Fruit fly (Drosophila melanogaster): Measurements from ENCODE around the gene jvl.

Gene jvl

DNA sequence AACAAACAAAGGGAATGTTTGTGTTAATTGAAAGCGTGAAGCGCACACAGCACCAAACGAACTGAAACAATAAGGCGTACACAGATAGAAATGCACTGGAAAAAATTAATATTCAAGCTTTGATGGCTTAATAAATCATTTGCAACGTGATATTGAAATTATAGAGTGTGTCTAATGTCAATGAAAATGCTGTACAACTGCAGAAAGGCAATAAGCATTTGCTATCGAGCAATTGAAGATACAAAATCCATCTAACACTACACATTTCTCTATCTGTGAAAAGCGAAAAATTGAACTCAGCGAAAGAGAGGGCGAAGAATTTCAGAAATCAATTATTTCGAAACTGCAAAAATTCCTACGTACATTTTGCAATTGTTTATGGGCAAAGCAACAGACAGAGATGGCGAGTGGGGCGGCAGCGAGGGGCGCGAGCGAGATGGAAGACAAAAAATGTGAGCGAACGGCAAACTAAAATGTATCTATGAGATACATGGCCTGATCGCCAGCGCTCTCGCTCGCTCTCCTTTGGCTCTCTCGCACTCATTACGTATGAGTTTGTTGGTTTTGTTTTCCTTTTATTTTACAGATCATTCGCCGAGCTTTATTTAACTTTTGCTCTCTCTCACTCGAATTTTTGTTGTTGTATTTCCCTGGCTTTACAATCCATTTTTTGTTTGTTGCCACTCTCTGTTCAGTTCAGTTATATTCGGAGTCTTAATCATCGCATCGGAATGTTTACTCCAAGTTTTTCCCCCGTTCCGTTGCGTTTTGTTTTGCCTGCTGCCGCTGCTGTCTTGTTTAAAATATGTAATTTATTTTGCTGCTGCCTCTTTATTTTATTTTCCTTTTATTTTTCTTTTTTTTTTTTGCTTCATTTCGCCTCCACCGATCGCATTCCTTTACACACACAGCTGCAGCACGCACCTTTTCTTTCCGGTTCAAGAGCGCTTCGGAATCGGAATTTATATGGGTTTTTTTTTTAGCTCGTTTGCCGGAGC, 19.1 kb upstream of the jvl start (continued):
- TF ChIP-seq run (tag; optimal IDR thresholded peaks at IDR 0.05) (peak; percentile 63), rib (GFP tag; IDR thresholded peaks at IDR 0.05) (peak; percentile 30; the same call in 1 of the 2 replicates), ap (GFP tag; IDR thresholded peaks at IDR 0.05) (peak; percentile 64), croc (GFP tag; conservative IDR thresholded peaks at IDR 0.05) (no peak; the same call in 2 of the 3 replicates), Gsc (GFP tag; IDR thresholded peaks at IDR 0.05) (no peak), her (GFP tag; optimal IDR thresholded peaks at IDR 0.05) (peak; percentile 52), Sin3A (optimal IDR thresholded peaks at IDR 0.05) (no peak), CG9727 (GFP tag; optimal IDR thresholded peaks at IDR 0.05) (peak; percentile 71), ranshi (GFP tag; IDR thresholded peaks at IDR 0.05) (peak; percentile 70), CG9797 (GFP tag; optimal IDR thresholded peaks at IDR 0.05) (no peak), CkIIα-i1 (GFP tag; IDR thresholded peaks at IDR 0.05) (no peak), bab2 (GFP tag; optimal IDR thresholded peaks at IDR 0.05) (peak; percentile 76), CG3407 (GFP tag; optimal IDR thresholded peaks at IDR 0.05) (peak; percentile 35), CG2120 (GFP tag; optimal IDR thresholded peaks at IDR 0.05) (peak; percentile 67), hth (optimal IDR thresholded peaks at IDR 0.05) (no peak), CG7786 (GFP tag; optimal IDR thresholded peaks at IDR 0.05) (peak; percentile 59), aop (GFP tag; IDR thresholded peaks at IDR 0.05) (no peak), CG8944 (GFP tag; optimal IDR thresholded peaks at IDR 0.05) (peak; percentile 57), Sry-β (GFP tag; optimal IDR thresholded peaks at IDR 0.05) (no peak), org-1 (GFP tag; optimal IDR thresholded peaks at IDR 0.05) (peak; percentile 67), Nf-YC (tag; optimal IDR thresholded peaks at IDR 0.05) (peak; percentile 20), maf-S (GFP tag; optimal IDR thresholded peaks at IDR 0.05) (peak; percentile 70), lab (GFP tag; optimal IDR thresholded peaks at IDR 0.05) (peak; percentile 74), Hsf (GFP tag; optimal IDR thresholded peaks at IDR 0.05) (peak; percentile 73), CG15073 (GFP tag; optimal IDR thresholded peaks at IDR 0.05) (no peak), CG11247 (GFP tag; IDR thresholded peaks at IDR 0.05) (peak; percentile 54), CG4282 (GFP tag; optimal IDR thresholded peaks at IDR 0.05) (peak; percentile 33), CG9215 (GFP tag; IDR thresholded peaks at IDR 0.05) (peak; percentile 29; the same call in 1 of the 2 replicates), crc (GFP tag; optimal IDR thresholded peaks at IDR 0.05) (peak; percentile 42), HLH54F (GFP tag; optimal IDR thresholded peaks at IDR 0.05) (peak; percentile 62), grn (GFP tag; optimal IDR thresholded peaks at IDR 0.05) (no peak), CG31441 (GFP tag; IDR thresholded peaks at IDR 0.05) (peak; percentile 70), CG11504 (tag; optimal IDR thresholded peaks at IDR 0.05) (peak; percentile 82), Abd-B (GFP tag; optimal IDR thresholded peaks at IDR 0.05) (peak; percentile 58), CG17361 (GFP tag; IDR thresholded peaks at IDR 0.05) (peak; percentile 71), wor (GFP tag; IDR thresholded peaks at IDR 0.05) (peak; percentile 36; the same call in 1 of the 2 replicates), Hand (GFP tag; optimal IDR thresholded peaks at IDR 0.05) (no peak), CG17359 (tag; optimal IDR thresholded peaks at IDR 0.05) (peak; percentile 81), wdn (GFP tag; IDR thresholded peaks at IDR 0.05) (no peak), gsb (GFP tag; IDR thresholded peaks at IDR 0.05) (0 out of 2 replicates have a peak, but pooled peaks have one; percentile 17), cg (GFP tag; optimal IDR thresholded peaks at IDR 0.05) (peak; percentile 36), fu2 (GFP tag; optimal IDR thresholded peaks at IDR 0.05) (peak; percentile 49), Camta (GFP tag; optimal IDR thresholded peaks at IDR 0.05) (peak; percentile 59), zf30C (GFP tag; optimal IDR thresholded peaks at IDR 0.05) (peak; percentile 53), H2.0 (GFP tag; IDR thresholded peaks at IDR 0.05) (peak; percentile 69), CG15011 (GFP tag; optimal IDR thresholded peaks at IDR 0.05) (peak; percentile 38), Xrp1 (GFP tag; IDR thresholded peaks at IDR 0.05) (peak; percentile 76), tio (GFP tag; optimal IDR thresholded peaks at IDR 0.05) (peak; percentile 77), lov (optimal IDR thresholded peaks at IDR 0.05) (no peak), lov (GFP tag; IDR thresholded peaks at IDR 0.05) (no peak)

Measured in whole organism, embryonic.